Fruit fly (Drosophila melanogaster) S2 (cell line): Measurements from ENCODE around the gene Lsp1alpha.

Experiments
- CG8478 ChIP-seq: fragments of >200 bp; optimal IDR thresholded peaks from 2 replicates; lab custom pipeline; 2018
- CTCF ChIP-seq, 2 experiments: fragments of >200 bp; optimal IDR thresholded peaks; 2 replicates each; lab custom pipeline; 2018

DNA sequence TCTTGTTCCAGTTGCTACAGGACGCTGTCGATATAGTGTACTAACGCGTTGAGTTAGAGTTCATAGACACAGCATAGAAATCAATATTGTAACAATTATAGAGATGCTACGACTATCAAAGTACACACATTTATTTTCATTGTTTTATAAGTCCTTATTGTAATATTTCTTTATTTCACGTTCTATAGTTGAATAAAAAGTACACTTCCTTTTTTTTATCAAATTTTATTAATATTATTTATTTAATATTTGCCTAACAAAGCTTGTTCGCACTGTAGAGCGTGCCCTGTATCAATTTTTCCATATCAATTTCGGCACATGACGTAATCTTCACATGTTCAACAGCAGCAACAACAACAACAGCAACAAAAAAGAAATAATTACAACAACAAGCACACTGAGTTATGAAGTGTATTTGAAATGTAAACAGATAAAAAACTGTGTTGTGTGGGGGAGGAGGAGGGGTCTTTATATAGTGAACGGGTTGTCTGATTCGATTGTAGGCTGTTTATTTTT, 16.1 kb upstream of the Lsp1alpha start:
- no peak for TF ChIP-seq CG8478 (lab: Kevin White, UChicago)
- TF ChIP-seq CTCF (optimal IDR thresholded peaks at IDR 0.05; lab: Kevin White, UChicago), result no peak
